Worm (Caenorhabditis elegans) whole organism, L4 larva: ENCODE data around the gene csn-3.

Source experiments
- daf-8 ChIP-seq: fragments of 200-800 bp; sonication (Bioruptor generic); IDR thresholded peaks from 2 replicates; pipeline ENCODE4 v1.3.6; 2022; ENCODE audit warnings: missing genetic modification characterization, missing compliant biosample characterization
- lin-15B ChIP-seq: fragments of 150-350 bp; sonication (generic microtip); optimal IDR thresholded peaks from 3 replicates; lab custom pipeline; 2014; ENCODE audit warnings: missing biosample characterization, missing genetic modification characterization
- pha-4 ChIP-seq, 2 experiments: fragments of 150-350 bp in 1 of 2; fragments of 200-800 bp in 1 of 2; sonication (Bioruptor generic) in 1 of 2; IDR thresholded peaks in 1 of 2; optimal IDR thresholded peaks in 1 of 2; 2 replicates each; pipeline versions ENCODE4 v1.3.6 to Lab custom; 2014 to 2022; ENCODE audit warnings: missing genetic modification characterization in 2 of 2, missing genetic modification reagents in 2 of 2, missing biosample characterization in 1 of 2, missing compliant biosample characterization in 1 of 2
- set-16 ChIP-seq: fragments of 200-800 bp; sonication (Bioruptor generic); IDR thresholded peaks from 2 replicates; pipeline ENCODE4 v1.3.6; 2022; ENCODE audit warnings: missing genetic modification reagents, missing genetic modification characterization, missing compliant biosample characterization

ce11 chrIV:247494-247893 lies 53.0 kb downstream of the csn-3 start:
- TF ChIP-seq lin-15B (tag; lab: Kevin White, UChicago) = no peak
- TF ChIP-seq daf-8 (GFP tag; lab: Robert Waterston, UW) = no peak
- TF ChIP-seq set-16 (GFP tag; lab: Robert Waterston, UW) = no peak
- TF ChIP-seq pha-4 (GFP tag; IDR thresholded peaks at IDR 0.05; lab: Robert Waterston, UW) = no peak
- no peak for TF ChIP-seq pha-4 (tag; optimal IDR thresholded peaks at IDR 0.05; lab: Kevin White, UChicago)
